Worm (Caenorhabditis elegans): ENCODE measurements around the gene Y82E9BR.10.
A peak's percentile ranks its signal among the peaks of the same experiment; 100 is the strongest.
"Not testable (repeated sequence)": the region's sequence is repeated elsewhere in the genome, so short reads cannot be mapped to it uniquely, and the experiment has no call there.

Gene Y82E9BR.10

DNA sequence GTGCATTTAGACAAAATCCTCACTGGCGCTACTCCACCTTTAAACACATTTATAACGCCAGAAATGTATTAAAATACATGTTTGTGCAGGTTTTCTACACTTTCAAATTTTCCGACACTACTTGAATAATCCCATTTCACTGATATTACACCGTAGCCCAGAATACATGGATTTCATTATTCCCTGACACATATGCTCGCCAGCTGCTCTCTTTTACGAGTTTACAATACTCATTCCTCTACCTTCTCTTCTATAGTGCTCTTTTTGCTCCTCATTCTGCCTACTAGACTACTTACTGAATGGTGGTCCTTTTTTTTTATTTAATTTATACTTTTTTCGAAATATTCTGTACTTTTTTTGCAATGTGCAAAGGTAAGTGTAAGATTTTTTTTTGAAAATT is 2.8 kb downstream of the Y82E9BR.10 start:
- TF ChIP-seq tbx-7 (tag; optimal IDR thresholded peaks at IDR 0.05) (no peak), hlh-8 (tag; optimal IDR thresholded peaks at IDR 0.05) (peak; percentile 69)

DNA sequence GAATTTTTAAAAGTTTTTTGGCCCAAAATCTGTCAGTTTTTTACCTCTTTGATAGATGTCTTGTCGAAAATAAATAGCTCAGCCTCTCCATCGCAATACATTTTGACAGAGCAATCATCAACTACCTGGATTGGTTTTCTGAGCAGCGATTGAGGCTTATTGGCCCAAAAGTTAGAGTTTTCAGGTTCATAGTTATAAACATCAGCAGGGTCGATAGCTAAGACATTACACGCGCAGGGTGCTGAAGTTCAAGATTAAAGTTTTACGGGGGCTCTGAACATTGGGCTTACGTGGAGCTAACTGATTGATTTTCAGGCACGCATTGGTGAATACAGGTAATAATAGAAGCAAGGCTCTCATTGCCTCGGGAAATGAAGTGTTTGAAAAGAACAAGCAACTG is 15.7 kb downstream of the Y82E9BR.10 start, which contains the start of gene Y82E9BR.9:
Y82E9BR.9 (minus strand) TSS at position 101 of the 400 bp plus-strand sequence.
- TF ChIP-seq C38D4.7 (GFP tag; optimal IDR thresholded peaks at IDR 0.05) (no peak), sox-4 (tag; optimal IDR thresholded peaks at IDR 0.05) (no peak), nhr-232 (tag; optimal IDR thresholded peaks at IDR 0.05) (no peak), sox-2 (GFP tag; IDR thresholded peaks at IDR 0.05) (no peak), ceh-30 (tag; optimal IDR thresholded peaks at IDR 0.05) (no peak), hlh-6 (tag; optimal IDR thresholded peaks at IDR 0.05) (no peak), pha-4 (tag; optimal IDR thresholded peaks at IDR 0.05) (no peak), tbx-7 (tag; optimal IDR thresholded peaks at IDR 0.05) (no peak)

DNA sequence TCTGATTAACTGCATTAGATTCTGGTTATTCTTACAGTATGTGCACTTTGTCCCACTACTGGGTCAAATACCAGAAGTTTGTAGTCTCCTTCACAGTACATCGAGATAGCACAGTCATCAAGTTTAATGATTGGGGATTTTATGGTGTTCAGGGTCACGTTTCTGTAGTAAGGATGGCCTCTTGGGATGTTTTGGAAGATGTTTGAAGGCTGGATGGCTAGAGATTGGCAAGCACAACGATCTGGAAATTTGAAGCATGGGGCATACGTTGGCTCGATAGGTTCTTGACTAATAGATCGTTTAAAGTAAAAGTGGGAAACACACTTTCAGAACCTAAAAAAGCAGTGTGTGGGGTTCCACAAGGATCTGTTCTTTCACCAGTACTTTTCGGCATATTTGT is 17.4 kb downstream of the Y82E9BR.10 start, which contains the start of gene Y82E9BR.8:
Y82E9BR.8 (minus strand) TSS at position 101 of the 400 bp plus-strand sequence.
- not testable (repeated sequence) for TF ChIP-seq ceh-9, tbx-2, pha-4 (tag; optimal IDR thresholded peaks at IDR 0.05)

DNA sequence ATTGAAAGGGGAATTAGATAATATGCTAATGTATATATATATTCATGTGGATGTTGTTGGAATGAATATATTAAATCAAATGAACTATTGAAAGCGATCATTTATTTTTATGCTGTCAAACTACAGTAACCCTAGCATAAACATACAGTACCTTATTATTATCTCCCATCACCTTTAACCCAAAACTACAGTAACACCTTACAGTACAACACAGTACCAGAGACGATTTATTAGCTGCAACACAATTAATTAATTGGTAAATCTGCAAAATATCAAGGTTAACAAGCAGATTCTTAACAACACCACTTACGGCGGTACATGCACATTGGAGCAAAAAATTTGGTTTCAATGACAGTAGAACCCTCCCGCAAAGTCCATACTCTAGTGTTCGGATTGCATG is 20.1 kb downstream of the Y82E9BR.10 start, which contains the start of gene Y82E9BL.1:
Y82E9BL.1 (minus strand) TSS at position 101 of the 400 bp plus-strand sequence.
- TF ChIP-seq pat-9 (tag; optimal IDR thresholded peaks at IDR 0.05), result no peak
- no peak for TF ChIP-seq C08G9.2 (tag; optimal IDR thresholded peaks at IDR 0.05)
- no peak for TF ChIP-seq hlh-30 (tag; optimal IDR thresholded peaks at IDR 0.05; ENCODE audit: insufficient read depth)
- no peak for TF ChIP-seq elt-4 (tag; optimal IDR thresholded peaks at IDR 0.05)
- TF ChIP-seq zip-5 (tag; optimal IDR thresholded peaks at IDR 0.05), result no peak

DNA sequence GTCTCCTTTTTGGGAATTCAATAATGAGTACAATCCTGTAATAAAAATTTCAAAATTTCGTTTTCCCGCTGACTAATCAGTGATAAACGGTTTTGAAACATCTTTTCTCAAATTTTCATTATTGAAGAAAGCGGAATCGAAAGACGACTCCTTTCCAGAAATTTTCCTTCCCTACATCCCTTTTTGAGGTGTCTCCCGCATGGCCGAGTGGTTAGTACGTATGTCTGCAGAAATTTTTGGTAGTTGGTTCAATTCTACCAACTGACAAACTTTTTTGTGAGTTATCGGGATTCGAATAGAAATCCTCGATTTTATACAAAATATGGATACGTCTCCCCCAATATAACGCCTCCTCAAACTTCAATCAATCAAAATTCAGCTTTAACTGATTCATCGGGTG is 20.9 kb downstream of the Y82E9BR.10 start:
- TF ChIP-seq ceh-34 (tag; optimal IDR thresholded peaks at IDR 0.05), result no peak
- TF ChIP-seq rnt-1 (tag; optimal IDR thresholded peaks at IDR 0.05), result no peak
- TF ChIP-seq ceh-24 (tag; optimal IDR thresholded peaks at IDR 0.05), result no peak
- no peak for TF ChIP-seq pros-1 (tag; optimal IDR thresholded peaks at IDR 0.05)
- no peak for TF ChIP-seq ceh-30 (tag; optimal IDR thresholded peaks at IDR 0.05)
- TF ChIP-seq ahr-1 (tag; optimal IDR thresholded peaks at IDR 0.05), result no peak
- TF ChIP-seq lin-11 (tag; optimal IDR thresholded peaks at IDR 0.05), result no peak
- TF ChIP-seq ceh-19 (GFP tag; optimal IDR thresholded peaks at IDR 0.05), result no peak
- no peak for TF ChIP-seq sox-2 (GFP tag; IDR thresholded peaks at IDR 0.05)
- TF ChIP-seq madf-2 (tag; optimal IDR thresholded peaks at IDR 0.05), result no peak
- TF ChIP-seq nhr-232 (tag; optimal IDR thresholded peaks at IDR 0.05), result no peak
- TF ChIP-seq hlh-30 (tag; optimal IDR thresholded peaks at IDR 0.05; ENCODE audit: insufficient read depth), result no peak
- TF ChIP-seq pax-1 (tag; optimal IDR thresholded peaks at IDR 0.05), result no peak
- no peak for TF ChIP-seq ceh-6 (GFP tag; optimal IDR thresholded peaks at IDR 0.05)
- no peak for TF ChIP-seq unc-3 (GFP tag; conservative IDR thresholded peaks at IDR 0.05)
- no peak for TF ChIP-seq unc-3 (tag; optimal IDR thresholded peaks at IDR 0.05)
- TF ChIP-seq nfya-1 (tag; optimal IDR thresholded peaks at IDR 0.05), result no peak
- no peak for TF ChIP-seq ceh-9 (tag; optimal IDR thresholded peaks at IDR 0.05)
- TF ChIP-seq gmeb-2 (tag; optimal IDR thresholded peaks at IDR 0.05), result no peak

ce11 chrIII:1350745-1351144 is 24.6 kb downstream of the Y82E9BR.10 start, which contains the start of gene Y82E9BL.3:
TSS of gene Y82E9BL.3 (minus strand) at chrIII:1350845.
- TF ChIP-seq ceh-18 (tag; optimal IDR thresholded peaks at IDR 0.05), result no peak
- TF ChIP-seq K02D7.2 (tag; optimal IDR thresholded peaks at IDR 0.05), result no peak
- no peak for TF ChIP-seq ceh-19 (GFP tag; optimal IDR thresholded peaks at IDR 0.05)
- no peak for TF ChIP-seq ceh-2 (tag; optimal IDR thresholded peaks at IDR 0.05)
